Worm (Caenorhabditis elegans): Measurements from ENCODE around the gene Y41C4A.18.

Gene Y41C4A.18

ce11 chrIII:11701863-11702262, 28.5 kb upstream of the Y41C4A.18 start:
- TF ChIP-seq zag-1 (tag; optimal IDR thresholded peaks at IDR 0.05): no peak
- no peak for TF ChIP-seq elt-3 (tag; optimal IDR thresholded peaks at IDR 0.05)
- no peak for TF ChIP-seq elt-1 (tag; optimal IDR thresholded peaks at IDR 0.05)
- TF ChIP-seq pha-4 (tag; optimal IDR thresholded peaks at IDR 0.05): no peak
- TF ChIP-seq aly-2 (tag; optimal IDR thresholded peaks at IDR 0.05): no peak
- TF ChIP-seq ceh-9 (tag; optimal IDR thresholded peaks at IDR 0.05): no peak
- no peak for TF ChIP-seq skn-1 (tag; optimal IDR thresholded peaks at IDR 0.05)
- TF ChIP-seq lin-15B (tag; optimal IDR thresholded peaks at IDR 0.05): no peak
- no peak for TF ChIP-seq ceh-28 (tag; optimal IDR thresholded peaks at IDR 0.05)
- no peak for TF ChIP-seq sea-2 (GFP tag; optimal IDR thresholded peaks at IDR 0.05)
- TF ChIP-seq nhr-43 (tag; optimal IDR thresholded peaks at IDR 0.05; ENCODE audit: poor library complexity, severe bottlenecking): no peak
- TF ChIP-seq lsy-12 (tag; optimal IDR thresholded peaks at IDR 0.05): no peak
- TF ChIP-seq nhr-28 (tag; optimal IDR thresholded peaks at IDR 0.05): no peak

ce11 chrIII:11703006-11703775, 27.2 kb upstream of the Y41C4A.18 start:
- no peak for TF ChIP-seq aly-2 (tag; optimal IDR thresholded peaks at IDR 0.05)

ce11 chrIII:11703776-11704093, 26.7 kb upstream of the Y41C4A.18 start, which contains the start of gene col-95:
Gene col-95, plus strand, starts transcription at chrIII:11703994.
- no peak for TF ChIP-seq nhr-77 (tag; optimal IDR thresholded peaks at IDR 0.05)
- no peak for TF ChIP-seq nfya-1 (tag; optimal IDR thresholded peaks at IDR 0.05; ENCODE audit: insufficient read depth)
- TF ChIP-seq ceh-82 (tag; optimal IDR thresholded peaks at IDR 0.05): no peak
- TF ChIP-seq ama-1 (optimal IDR thresholded peaks at IDR 0.05): no peak
- TF ChIP-seq fkh-2 (tag; optimal IDR thresholded peaks at IDR 0.05): no peak
- no peak for TF ChIP-seq mml-1 (tag; optimal IDR thresholded peaks at IDR 0.05)
- no peak for TF ChIP-seq lsy-12 (tag; optimal IDR thresholded peaks at IDR 0.05)
- no peak for TF ChIP-seq lin-39 (tag; optimal IDR thresholded peaks at IDR 0.05)
- no peak for TF ChIP-seq ceh-16 (tag; optimal IDR thresholded peaks at IDR 0.05)
- TF ChIP-seq nhr-67 (tag; optimal IDR thresholded peaks at IDR 0.05): no peak
- TF ChIP-seq egl-5 (tag; optimal IDR thresholded peaks at IDR 0.05): no peak
- TF ChIP-seq mdl-1 (tag; optimal IDR thresholded peaks at IDR 0.05): no peak
- no peak for TF ChIP-seq nhr-76 (tag; optimal IDR thresholded peaks at IDR 0.05)

ce11 chrIII:11704377-11704978, 25.9 kb upstream of the Y41C4A.18 start:
- TF ChIP-seq ceh-16 (tag; optimal IDR thresholded peaks at IDR 0.05) (no peak), R02D3.7 (tag; optimal IDR thresholded peaks at IDR 0.05) (no peak), fkh-2 (tag; optimal IDR thresholded peaks at IDR 0.05) (no peak), nhr-12 (tag; optimal IDR thresholded peaks at IDR 0.05) (no peak), eor-1 (tag; optimal IDR thresholded peaks at IDR 0.05) (no peak), fkh-10 (GFP tag; optimal IDR thresholded peaks at IDR 0.05) (no peak), nhr-43 (tag; optimal IDR thresholded peaks at IDR 0.05; ENCODE audit: poor library complexity, severe bottlenecking) (no peak), hmg-11 (tag; optimal IDR thresholded peaks at IDR 0.05) (no peak), elt-3 (tag; optimal IDR thresholded peaks at IDR 0.05) (no peak), nhr-77 (tag; optimal IDR thresholded peaks at IDR 0.05) (no peak), daf-12 (tag; optimal IDR thresholded peaks at IDR 0.05) (no peak)

ce11 chrIII:11705930-11706329, 24.5 kb upstream of the Y41C4A.18 start:
- TF ChIP-seq mdl-1 (tag; optimal IDR thresholded peaks at IDR 0.05) (no peak), nhr-76 (tag; optimal IDR thresholded peaks at IDR 0.05) (no peak), zag-1 (tag; optimal IDR thresholded peaks at IDR 0.05) (no peak), ama-1 (optimal IDR thresholded peaks at IDR 0.05) (no peak), egl-27 (tag; optimal IDR thresholded peaks at IDR 0.05) (no peak), fos-1 (tag; optimal IDR thresholded peaks at IDR 0.05) (no peak), nhr-28 (tag; optimal IDR thresholded peaks at IDR 0.05) (no peak), nhr-25 (tag; optimal IDR thresholded peaks at IDR 0.05) (no peak), skn-1 (tag; optimal IDR thresholded peaks at IDR 0.05) (no peak), ceh-82 (tag; optimal IDR thresholded peaks at IDR 0.05) (no peak), mml-1 (tag; optimal IDR thresholded peaks at IDR 0.05) (no peak), nhr-23 (tag; optimal IDR thresholded peaks at IDR 0.05) (no peak), sea-2 (GFP tag; optimal IDR thresholded peaks at IDR 0.05) (no peak), nhr-237 (tag; optimal IDR thresholded peaks at IDR 0.05) (no peak), lin-15B (tag; optimal IDR thresholded peaks at IDR 0.05) (no peak)
